Worm (Caenorhabditis elegans): ENCODE data around the gene ddx-35.

ce11 chrIII:1602682-1603081 lies 48.4 kb upstream of the ddx-35 start:
- TF ChIP-seq dao-5 (tag; optimal IDR thresholded peaks at IDR 0.05) (no peak), him-1 (tag; optimal IDR thresholded peaks at IDR 0.05) (no peak)
